Fruit fly (Drosophila melanogaster) whole organism, embryonic: Measurements from ENCODE around the gene CG11726.

Source experiments
- ATbp ChIP-seq: fragments of 200-800 bp; sonication (Bioruptor generic); optimal IDR thresholded peaks from 2 replicates; lab custom pipeline; 2017; ENCODE audit warnings: missing biosample characterization, mild to moderate bottlenecking, missing genetic modification characterization, missing genetic modification reagents
- Asciz ChIP-seq: fragments of 200-800 bp; sonication (Bioruptor generic); optimal IDR thresholded peaks from 2 replicates; lab custom pipeline; 2017; ENCODE audit warnings: missing biosample characterization, mild to moderate bottlenecking, missing genetic modification characterization, missing genetic modification reagents
- Atf3 ChIP-seq: fragments of 200-800 bp; sonication (Bioruptor generic); optimal IDR thresholded peaks from 3 replicates; lab custom pipeline; 2016; ENCODE audit warnings: missing biosample characterization, missing genetic modification characterization
- CG1024 ChIP-seq: fragments of 200-800 bp; sonication (Bioruptor generic); IDR thresholded peaks from 2 replicates; pipeline ENCODE4 v1.3.6; 2022; ENCODE audit warnings: missing biosample characterization, missing genetic modification characterization
- CG10267 ChIP-seq: fragments of 200-800 bp; sonication (Bioruptor generic); optimal IDR thresholded peaks from 2 replicates; lab custom pipeline; 2018; ENCODE audit warnings: missing biosample characterization, mild to moderate bottlenecking, missing genetic modification characterization, moderate library complexity
- CG11696 ChIP-seq: fragments of 200-800 bp; sonication (Bioruptor generic); IDR thresholded peaks from 2 replicates; pipeline ENCODE4 v1.3.6; 2022; ENCODE audit warnings: missing biosample characterization, missing genetic modification characterization
- CG14710 ChIP-seq: fragments of 200-800 bp; sonication (Bioruptor generic); optimal IDR thresholded peaks from 3 replicates; lab custom pipeline; 2019; ENCODE audit warnings: missing biosample characterization, mild to moderate bottlenecking, missing genetic modification characterization, moderate library complexity
- CG15479 ChIP-seq: fragments of 200-800 bp; sonication (Bioruptor generic); optimal IDR thresholded peaks from 3 replicates; lab custom pipeline; 2019; ENCODE audit warnings: missing biosample characterization, mild to moderate bottlenecking, missing genetic modification characterization, moderate library complexity
- CG17802 ChIP-seq: fragments of 200-800 bp; sonication (Bioruptor generic); optimal IDR thresholded peaks from 2 replicates; lab custom pipeline; 2018; ENCODE audit warnings: missing biosample characterization, mild to moderate bottlenecking, missing genetic modification characterization, moderate library complexity
- CG18476 ChIP-seq: fragments of 200-800 bp; sonication (Bioruptor generic); optimal IDR thresholded peaks from 2 replicates; lab custom pipeline; 2016; ENCODE audit warnings: missing biosample characterization, mild to moderate bottlenecking, missing genetic modification characterization
- CG2120 ChIP-seq: fragments of 200-800 bp; sonication (Bioruptor generic); optimal IDR thresholded peaks from 3 replicates; lab custom pipeline; 2016; ENCODE audit warnings: missing biosample characterization, missing genetic modification characterization
- CG2199 ChIP-seq: fragments of 200-800 bp; sonication (Bioruptor generic); IDR thresholded peaks from 3 replicates; pipeline ENCODE4 v1.3.6; 2022; ENCODE audit warnings: missing biosample characterization, missing genetic modification characterization
- CG30431 ChIP-seq: fragments of 200-800 bp; sonication (Bioruptor generic); optimal IDR thresholded peaks from 2 replicates; lab custom pipeline; 2017; ENCODE audit warnings: missing biosample characterization, missing genetic modification characterization
- CG31388 ChIP-seq: fragments of 200-800 bp; sonication (Bioruptor generic); optimal IDR thresholded peaks from 2 replicates; lab custom pipeline; 2016; ENCODE audit warnings: missing biosample characterization, missing genetic modification characterization
- CG33557 ChIP-seq: fragments of 200-800 bp; sonication (Bioruptor generic); optimal IDR thresholded peaks from 2 replicates; lab custom pipeline; 2019; ENCODE audit warnings: missing biosample characterization, mild to moderate bottlenecking, missing genetic modification characterization, moderate library complexity
- CG34376 ChIP-seq: fragments of 200-800 bp; sonication (Bioruptor generic); optimal IDR thresholded peaks from 2 replicates; lab custom pipeline; 2018; ENCODE audit warnings: missing biosample characterization, mild to moderate bottlenecking, missing genetic modification characterization
- CG4360 ChIP-seq: fragments of 200-800 bp; sonication (Bioruptor generic); IDR thresholded peaks from 2 replicates; pipeline ENCODE4 v1.3.6; 2022; ENCODE audit warnings: missing biosample characterization, missing genetic modification characterization
- CG9727 ChIP-seq: fragments of 200-800 bp; sonication (Bioruptor generic); optimal IDR thresholded peaks from 3 replicates; lab custom pipeline; 2017; ENCODE audit warnings: missing biosample characterization, mild to moderate bottlenecking, missing genetic modification characterization
- CTCF ChIP-seq: fragments of 200-800 bp; sonication (Bioruptor generic); optimal IDR thresholded peaks from 2 replicates; lab custom pipeline; 2017; ENCODE audit warnings: missing biosample characterization, mild to moderate bottlenecking, missing genetic modification characterization, moderate library complexity
- Doc2 ChIP-seq: fragments of 200-800 bp; sonication (Bioruptor generic); IDR thresholded peaks from 2 replicates; pipeline ENCODE4 v1.3.6; 2022; ENCODE audit warnings: missing biosample characterization, missing genetic modification characterization
- Fer2 ChIP-seq: fragments of 200-800 bp; sonication (Bioruptor generic); optimal IDR thresholded peaks from 2 replicates; lab custom pipeline; 2018; ENCODE audit warnings: missing biosample characterization, mild to moderate bottlenecking, missing genetic modification characterization, moderate library complexity
- Gug ChIP-seq: fragments of 200-800 bp; sonication (Bioruptor generic); IDR thresholded peaks from 4 replicates; pipeline ENCODE4 v1.3.6; 2022; ENCODE audit warnings: missing biosample characterization, missing genetic modification characterization
- HLHmδ ChIP-seq: fragments of 200-800 bp; sonication (Bioruptor generic); optimal IDR thresholded peaks from 2 replicates; lab custom pipeline; 2018; ENCODE audit warnings: missing biosample characterization, mild to moderate bottlenecking, missing genetic modification characterization, moderate library complexity
- Kr ChIP-seq: fragments of 200-800 bp; sonication (Bioruptor generic); optimal IDR thresholded peaks from 2 replicates; lab custom pipeline; 2017; ENCODE audit warnings: missing biosample characterization, mild to moderate bottlenecking, missing genetic modification characterization
- Max ChIP-seq: fragments of 200-800 bp; sonication (Bioruptor generic); optimal IDR thresholded peaks from 2 replicates; lab custom pipeline; 2016; ENCODE audit warnings: missing biosample characterization, mild to moderate bottlenecking, missing genetic modification characterization
- Med ChIP-seq: fragments of 200-800 bp; sonication (Bioruptor generic); peaks from one replicate; lab custom pipeline; 2016; ENCODE audit warnings: missing biosample characterization, missing genetic modification characterization, mild to moderate bottlenecking, inconsistent platforms, moderate library complexity
- Myb ChIP-seq: fragments of 200-800 bp; sonication (Bioruptor generic); optimal IDR thresholded peaks from 2 replicates; lab custom pipeline; 2016; ENCODE audit warnings: missing biosample characterization, missing genetic modification characterization
- NC2α ChIP-seq: fragments of 200-800 bp; sonication (Bioruptor generic); optimal IDR thresholded peaks from 2 replicates; lab custom pipeline; 2016; ENCODE audit warnings: missing biosample characterization, missing genetic modification characterization
- NC2β ChIP-seq: fragments of 200-800 bp; sonication (Bioruptor generic); optimal IDR thresholded peaks from 2 replicates; lab custom pipeline; 2016; ENCODE audit warnings: missing biosample characterization, missing genetic modification characterization
- Nf-YB ChIP-seq: fragments of 200-800 bp; sonication (Bioruptor generic); optimal IDR thresholded peaks from 3 replicates; lab custom pipeline; 2019; ENCODE audit warnings: missing biosample characterization, mild to moderate bottlenecking, missing genetic modification characterization, moderate library complexity
- Rfx ChIP-seq: fragments of 200-800 bp; sonication (Bioruptor generic); IDR thresholded peaks from 2 replicates; pipeline ENCODE4 v1.3.6; 2022; ENCODE audit warnings: missing biosample characterization, missing genetic modification characterization
- Side ChIP-seq: fragments of 200-800 bp; sonication (Bioruptor generic); optimal IDR thresholded peaks from 2 replicates; lab custom pipeline; 2016; ENCODE audit warnings: missing biosample characterization, missing genetic modification characterization
- Sox102F ChIP-seq: fragments of 200-800 bp; sonication (Bioruptor generic); optimal IDR thresholded peaks from 2 replicates; lab custom pipeline; 2018; ENCODE audit warnings: missing biosample characterization, mild to moderate bottlenecking, missing genetic modification characterization, moderate library complexity
- crc ChIP-seq: fragments of 200-800 bp; sonication (Bioruptor generic); optimal IDR thresholded peaks from 2 replicates; lab custom pipeline; 2016; ENCODE audit warnings: missing biosample characterization, missing genetic modification characterization
- crp ChIP-seq, 2 experiments: fragments of 200-800 bp; sonication (Bioruptor generic); optimal IDR thresholded peaks; 2 replicates in 1 of 2; 3 replicates in 1 of 2; lab custom pipeline; 2017; ENCODE audit warnings: missing biosample characterization in 2 of 2, missing genetic modification characterization in 2 of 2, mild to moderate bottlenecking in 1 of 2, moderate library complexity in 1 of 2
- grau ChIP-seq: fragments of 200-800 bp; optimal IDR thresholded peaks from 3 replicates; lab custom pipeline; 2019; ENCODE audit warnings: missing biosample characterization, mild to moderate bottlenecking, missing genetic modification characterization, moderate library complexity
- inv ChIP-seq: fragments of 200-800 bp; sonication (Bioruptor generic); IDR thresholded peaks from 2 replicates; pipeline ENCODE4 v1.3.6; 2022; ENCODE audit warnings: missing biosample characterization, missing genetic modification characterization; ENCODE audit not compliant: partially characterized antibody
- kay ChIP-seq: fragments of 200-800 bp; sonication (Bioruptor generic); optimal IDR thresholded peaks from 2 replicates; lab custom pipeline; 2016; ENCODE audit warnings: missing biosample characterization, missing genetic modification characterization
- lab ChIP-seq: fragments of 200-800 bp; sonication (Bioruptor generic); optimal IDR thresholded peaks from 3 replicates; lab custom pipeline; 2017; ENCODE audit warnings: missing biosample characterization, missing genetic modification characterization, mild to moderate bottlenecking, moderate library complexity, missing genetic modification reagents
- nau ChIP-seq: fragments of 200-800 bp; sonication (Bioruptor generic); optimal IDR thresholded peaks from 3 replicates; lab custom pipeline; 2017; ENCODE audit warnings: missing biosample characterization, mild to moderate bottlenecking, missing genetic modification characterization, missing genetic modification reagents
- nerfin-2 ChIP-seq: fragments of 200-800 bp; sonication (Bioruptor generic); IDR thresholded peaks from 2 replicates; pipeline ENCODE4 v1.3.6; 2022; ENCODE audit warnings: missing biosample characterization, missing genetic modification characterization; ENCODE audit not compliant: partially characterized antibody
- oc ChIP-seq: fragments of 200-800 bp; sonication (Bioruptor generic); optimal IDR thresholded peaks from 2 replicates; lab custom pipeline; 2018; ENCODE audit warnings: missing biosample characterization, mild to moderate bottlenecking, missing genetic modification characterization, moderate library complexity
- pan ChIP-seq, 4 experiments: fragments of >200 bp in 3 of 4; fragments of 200-800 bp in 1 of 4; sonication (Bioruptor generic) in 1 of 4; optimal IDR thresholded peaks in 3 of 4; IDR thresholded peaks in 1 of 4; 2 replicates each; pipeline versions ENCODE4 v1.3.6 to Lab custom; 2017 to 2022; ENCODE audit warnings: missing biosample characterization in 2 of 4, missing genetic modification characterization in 2 of 4, mixed read lengths in 1 of 4
- ro ChIP-seq: fragments of 200-800 bp; sonication (Bioruptor generic); IDR thresholded peaks from 2 replicates; pipeline ENCODE4 v1.3.6; 2022; ENCODE audit warnings: missing biosample characterization, missing genetic modification characterization
- row ChIP-seq: fragments of 200-800 bp; sonication (Bioruptor generic); IDR thresholded peaks from 3 replicates; pipeline ENCODE4 v1.3.6; 2022; ENCODE audit warnings: missing biosample characterization, missing genetic modification characterization
- salm ChIP-seq: fragments of 200-800 bp; sonication (Bioruptor generic); optimal IDR thresholded peaks from 2 replicates; lab custom pipeline; 2018; ENCODE audit warnings: missing biosample characterization, mild to moderate bottlenecking, missing genetic modification characterization
- sim ChIP-seq: fragments of 200-800 bp; sonication (Bioruptor generic); IDR thresholded peaks from 2 replicates; pipeline ENCODE4 v1.3.6; 2022; ENCODE audit warnings: missing biosample characterization, missing genetic modification characterization
- tup ChIP-seq: fragments of 200-800 bp; sonication (Bioruptor generic); optimal IDR thresholded peaks from 2 replicates; lab custom pipeline; 2016; ENCODE audit warnings: missing biosample characterization, mild to moderate bottlenecking, missing genetic modification characterization, moderate library complexity
- twi ChIP-seq: fragments of 200-800 bp; optimal IDR thresholded peaks from 2 replicates; lab custom pipeline; 2019; ENCODE audit warnings: missing biosample characterization, mild to moderate bottlenecking, missing genetic modification characterization, moderate library complexity
- wek ChIP-seq: fragments of 200-800 bp; sonication (Bioruptor generic); optimal IDR thresholded peaks from 3 replicates; lab custom pipeline; 2018; ENCODE audit warnings: missing biosample characterization, mild to moderate bottlenecking, missing genetic modification characterization, moderate library complexity
- zen2 ChIP-seq: fragments of 200-800 bp; sonication (Bioruptor generic); IDR thresholded peaks from 3 replicates; pipeline ENCODE4 v1.3.6; 2022; ENCODE audit warnings: missing biosample characterization, missing genetic modification characterization; ENCODE audit not compliant: partially characterized antibody

Gene CG11726

dm6 chr3L:11345536-11345935 is 49.0 kb upstream of the CG11726 start (continued):
- TF ChIP-seq inv (GFP tag; lab: Robert Waterston, UW) (no peak), tup (GFP tag; lab: Kevin White, UChicago) (no peak), ro (GFP tag; lab: Robert Waterston, UW) (no peak), row (GFP tag; lab: Robert Waterston, UW) (no peak), crc (no peak), pan (optimal IDR thresholded peaks at IDR 0.05; lab: Kevin White, UChicago) (no peak), pan (GFP tag; optimal IDR thresholded peaks at IDR 0.05 in 1 of 2, IDR thresholded peaks at IDR 0.05 in 1 of 2) (no peak), CG30431 (no peak), Max (GFP tag; lab: Kevin White, UChicago) (no peak), Nf-YB (no peak), CG18476 (GFP tag; lab: Kevin White, UChicago) (no peak), CG34376 (GFP tag; lab: Kevin White, UChicago) (no peak), CG14710 (tag; lab: Kevin White, UChicago) (peak; percentile 22), salm (tag; lab: Kevin White, UChicago) (no peak), CG9727 (GFP tag; lab: Kevin White, UChicago) (no peak), CG1024 (GFP tag; lab: Robert Waterston, UW) (no peak), sim (no peak), CG4360 (GFP tag; lab: Robert Waterston, UW) (peak; percentile 23; the same call in 1 of the 2 replicates), Kr (GFP tag; lab: Kevin White, UChicago) (no peak), HLHmδ (GFP tag; lab: Kevin White, UChicago) (peak; percentile 63), CG15479 (GFP tag; lab: Kevin White, UChicago) (no peak), Fer2 (no peak), NC2α (GFP tag; lab: Kevin White, UChicago) (no peak), Gug (GFP tag; lab: Robert Waterston, UW) (no peak), NC2β (GFP tag; lab: Kevin White, UChicago) (no peak), CG10267 (no peak), wek (peak; percentile 13), Side (GFP tag; lab: Kevin White, UChicago) (no peak), lab (peak; percentile 14), grau (tag; lab: Kevin White, UChicago) (no peak), Myb (no peak), CG11696 (GFP tag; lab: Robert Waterston, UW) (no peak), Asciz (peak; percentile 31), CG17802 (tag; lab: Kevin White, UChicago) (no peak), Atf3 (no peak), CG2199 (GFP tag; lab: Robert Waterston, UW) (no peak), nerfin-2 (GFP tag; lab: Robert Waterston, UW) (no peak), oc (tag; lab: Kevin White, UChicago) (no peak), Rfx (GFP tag; lab: Robert Waterston, UW) (no peak), CG33557 (GFP tag; lab: Kevin White, UChicago) (no peak), Sox102F (GFP tag; lab: Kevin White, UChicago) (no peak), zen2 (no peak), Doc2 (GFP tag; lab: Robert Waterston, UW) (no peak), crp (GFP tag; optimal IDR thresholded peaks at IDR 0.05; lab: Kevin White, UChicago) (no peak), CG31388 (GFP tag; lab: Kevin White, UChicago) (no peak), CTCF (GFP tag; lab: Kevin White, UChicago) (peak; percentile 15), ATbp (no peak), CG2120 (GFP tag; lab: Kevin White, UChicago) (no peak), nau (GFP tag; lab: Kevin White, UChicago) (peak; percentile 23), Med (GFP tag; lab: Kevin White, UChicago) (peak; percentile 62), twi (tag; lab: Kevin White, UChicago) (no peak), kay (no peak)
